Worm (Caenorhabditis elegans) whole organism, dauer: ENCODE measurements around the gene C08F11.1.

Source experiments
- unc-62 ChIP-seq: sonication (generic microtip); optimal IDR thresholded peaks from 2 replicates; lab custom pipeline; 2017; ENCODE audit warnings: missing biosample characterization, missing genetic modification reagents, missing genetic modification characterization

C08F11.1 gene

ce11 chrIV:13673504-13673903, 49.9 kb downstream of the C08F11.1 start, which contains the start of gene oac-48:
oac-48 (plus strand) TSS chrIV:13673804.
- TF ChIP-seq unc-62 (GFP tag; lab: Kevin White, UChicago): no peak
